Fruit fly (Drosophila melanogaster) Kc167 (cell line): ENCODE measurements around the gene r-cup.

Source experiments
- Myc ChIP-seq: fragments of >200 bp; optimal IDR thresholded peaks from 2 replicates; lab custom pipeline; 2017; ENCODE audit warnings: missing external identifiers
- h ChIP-seq: fragments of >200 bp; optimal IDR thresholded peaks from 3 replicates; lab custom pipeline; 2018; ENCODE audit warnings: missing external identifiers
- psq ChIP-seq: fragments of >200 bp; optimal IDR thresholded peaks from 2 replicates; lab custom pipeline; 2017; ENCODE audit warnings: missing external identifiers

DNA sequence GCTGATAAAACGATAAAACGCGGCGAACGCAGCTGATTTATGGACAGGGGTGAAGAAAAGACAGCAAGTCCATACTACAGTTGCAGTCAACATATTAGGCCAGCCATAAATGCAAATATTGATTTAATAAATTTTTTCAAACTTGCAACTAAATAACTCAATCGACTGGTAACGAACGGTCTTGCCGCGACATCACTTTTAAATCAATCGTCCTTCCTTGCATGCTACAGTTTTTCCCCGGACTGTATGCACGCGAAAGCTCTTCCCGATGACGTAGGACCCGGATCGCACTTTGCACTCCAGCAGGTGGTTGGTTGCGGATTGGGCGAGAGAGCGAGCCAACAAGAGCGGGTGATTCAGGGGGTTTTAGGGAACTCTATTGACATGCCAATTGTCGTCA, 39.2 kb upstream of the r-cup start:
- TF ChIP-seq Myc (lab: Kevin White, UChicago) (no peak), psq (lab: Kevin White, UChicago) (no peak), h (lab: Kevin White, UChicago) (no peak)
